Worm (Caenorhabditis elegans) whole organism, L4/young adult: Measurements from ENCODE around the gene alg-4.

Experiments
- W03F9.2 ChIP-seq: fragments of 150-350 bp; optimal IDR thresholded peaks from 2 replicates; lab custom pipeline; 2014; ENCODE audit warnings: missing biosample characterization, missing genetic modification characterization
- dao-5 ChIP-seq: sonication (generic microtip); optimal IDR thresholded peaks from 2 replicates; lab custom pipeline; 2016; ENCODE audit warnings: missing genotype, missing genetic modification characterization, moderate library complexity, missing compliant biosample characterization
- him-1 ChIP-seq: sonication (generic microtip); optimal IDR thresholded peaks from 2 replicates; lab custom pipeline; 2016; ENCODE audit warnings: missing genotype, missing genetic modification reagents, missing genetic modification characterization, missing compliant biosample characterization

- TF ChIP-seq him-1 (tag; lab: Kevin White, UChicago) (no peak), dao-5 (no peak), W03F9.2 (tag; lab: Kevin White, UChicago) (no peak)
Measured at ce11 chrIII:9859133-9859775, 32.0 kb downstream of the alg-4 start, which contains the start of gene gpdh-2.
